Worm (Caenorhabditis elegans) whole organism, early embryonic: Measurements from ENCODE around the gene moc-1.
"Not testable (repeated sequence)": the region's sequence is repeated elsewhere in the genome, so short reads cannot be mapped to it uniquely, and the experiment has no call there.

Experiments
- ama-1 ChIP-seq: fragments of 150-350 bp; optimal IDR thresholded peaks from 2 replicates; lab custom pipeline; 2014
- ceh-13 ChIP-seq: fragments of 200-800 bp; sonication (Bioruptor generic); optimal IDR thresholded peaks from 2 replicates; lab custom pipeline; 2018; ENCODE audit warnings: mild to moderate bottlenecking, missing genetic modification characterization, missing compliant biosample characterization
- flt-1 ChIP-seq: fragments of 200-800 bp; sonication (Bioruptor generic); IDR thresholded peaks from 2 replicates; pipeline ENCODE4 v1.3.6; 2022; ENCODE audit warnings: missing genetic modification characterization, missing compliant biosample characterization
- hmbx-1 ChIP-seq: sonication (generic microtip); optimal IDR thresholded peaks from 2 replicates; lab custom pipeline; 2016; ENCODE audit warnings: mild to moderate bottlenecking, missing genetic modification characterization, missing compliant biosample characterization
- hnd-1 ChIP-seq: sonication (generic microtip); optimal IDR thresholded peaks from 2 replicates; lab custom pipeline; 2016; ENCODE audit warnings: missing genetic modification characterization, missing compliant biosample characterization
- pes-1 ChIP-seq: fragments of 200-800 bp; sonication (Bioruptor generic); IDR thresholded peaks from 2 replicates; pipeline ENCODE4 v1.3.6; 2022; ENCODE audit warnings: missing genetic modification reagents, missing genetic modification characterization, missing compliant biosample characterization
- sea-1 ChIP-seq: fragments of 200-800 bp; sonication (Bioruptor generic); conservative IDR thresholded peaks from 2 replicates; pipeline ENCODE4 v1.3.6; 2022; ENCODE audit warnings: missing genetic modification characterization, missing compliant biosample characterization
- tbx-37 ChIP-seq: fragments of 200-800 bp; sonication (Bioruptor generic); conservative IDR thresholded peaks from 2 replicates; pipeline ENCODE4 v1.3.6; 2022; ENCODE audit warnings: missing genetic modification reagents, missing genetic modification characterization, missing compliant biosample characterization
- tra-4 ChIP-seq: sonication (generic microtip); optimal IDR thresholded peaks from 2 replicates; lab custom pipeline; 2017; ENCODE audit warnings: missing genetic modification characterization, missing compliant biosample characterization

DNA sequence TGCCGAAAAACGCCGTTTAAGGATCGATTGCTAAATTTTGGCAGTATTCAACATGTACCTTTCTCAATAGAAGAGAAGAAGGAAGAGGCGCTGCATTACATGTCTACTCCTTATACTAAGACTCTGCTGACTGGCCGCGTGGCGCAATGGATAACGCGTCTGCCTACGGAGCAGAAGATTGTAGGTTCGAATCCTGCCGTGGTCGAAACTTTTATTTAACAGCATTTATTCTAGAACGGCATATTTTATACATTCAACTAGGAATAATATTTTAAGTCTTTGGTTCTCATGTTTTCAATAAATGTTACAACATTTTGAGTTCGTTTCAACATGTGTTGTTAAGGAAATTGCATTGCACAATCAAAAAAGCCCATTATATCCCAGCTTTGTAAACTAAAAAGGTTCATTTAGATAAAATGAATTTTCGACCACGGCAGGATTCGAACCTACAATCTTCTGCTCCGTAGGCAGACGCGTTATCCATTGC, 5.8 kb downstream of the moc-1 start:
- TF ChIP-seq tbx-37 (GFP tag; lab: Robert Waterston, UW) (peak; percentile 86), sea-1 (GFP tag; lab: Robert Waterston, UW) (peak; percentile 94), hnd-1 (tag; lab: Kevin White, UChicago) (peak; percentile 76), pes-1 (GFP tag; lab: Robert Waterston, UW) (peak; percentile 92), ceh-13 (GFP tag; lab: Kevin White, UChicago) (peak; percentile 72), flt-1 (GFP tag; lab: Robert Waterston, UW) (peak; percentile 87), hmbx-1 (tag; lab: Kevin White, UChicago) (peak; percentile 53)
- not testable (repeated sequence) for TF ChIP-seq ama-1 (lab: Kevin White, UChicago); tra-4 (tag; lab: Kevin White, UChicago)
